Fruit fly (Drosophila melanogaster): ENCODE measurements around the gene ppk21.

The ppk21 gene

DNA sequence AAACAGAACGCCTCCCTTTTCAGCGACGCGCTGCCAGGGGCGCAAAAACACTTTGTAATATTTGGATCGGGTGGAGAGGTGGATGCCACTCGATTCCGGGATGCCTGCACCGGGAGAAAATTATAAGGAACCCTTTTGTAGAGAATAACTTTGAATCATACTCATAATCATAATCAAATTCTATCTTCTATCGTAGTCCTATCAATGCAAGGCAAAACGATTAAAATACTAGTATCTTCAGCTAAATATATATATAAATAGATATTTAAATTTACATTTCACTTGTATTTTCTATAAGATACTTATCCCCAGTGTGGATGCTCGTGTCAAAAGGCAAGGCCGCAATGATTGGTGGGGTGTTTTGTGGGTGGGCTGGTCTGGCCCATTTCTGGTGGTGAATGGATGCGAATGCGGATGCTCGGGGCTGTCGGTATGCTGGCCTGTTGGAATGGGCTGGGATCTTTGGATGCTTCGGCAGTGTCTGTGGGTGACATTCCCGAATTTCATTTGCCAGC lies 41.3 kb downstream of the ppk21 start:
- TF ChIP-seq Gug (GFP tag; IDR thresholded peaks at IDR 0.05), result no peak
- TF ChIP-seq CG6854 (GFP tag; optimal IDR thresholded peaks at IDR 0.05), result no peak
- no peak for TF ChIP-seq CG9139 (GFP tag; optimal IDR thresholded peaks at IDR 0.05)
- no peak for TF ChIP-seq CG8632 (GFP tag; optimal IDR thresholded peaks at IDR 0.05)
- no peak for TF ChIP-seq CG6163 (GFP tag; IDR thresholded peaks at IDR 0.05)
- no peak for TF ChIP-seq Hr39 (GFP tag; optimal IDR thresholded peaks at IDR 0.05)
- TF ChIP-seq fd85E (GFP tag; optimal IDR thresholded peaks at IDR 0.05), result no peak
- TF ChIP-seq dsx (GFP tag; optimal IDR thresholded peaks at IDR 0.05; ENCODE audit: poor library complexity, severe bottlenecking), result no peak
- no peak for TF ChIP-seq CG10631 (GFP tag; optimal IDR thresholded peaks at IDR 0.05)
- TF ChIP-seq achi (GFP tag; optimal IDR thresholded peaks at IDR 0.05), result no peak
- no peak for TF ChIP-seq Blimp-1 (GFP tag; optimal IDR thresholded peaks at IDR 0.05)
- TF ChIP-seq Sox15 (GFP tag; optimal IDR thresholded peaks at IDR 0.05), result no peak
- TF ChIP-seq Hr38 (GFP tag; optimal IDR thresholded peaks at IDR 0.05), result no peak
- no peak for TF ChIP-seq OdsH (GFP tag; optimal IDR thresholded peaks at IDR 0.05)
- no peak for TF ChIP-seq spab (GFP tag; optimal IDR thresholded peaks at IDR 0.05)
- no peak for TF ChIP-seq CG32006 (GFP tag; optimal IDR thresholded peaks at IDR 0.05)
- no peak for TF ChIP-seq CG11294 (GFP tag; IDR thresholded peaks at IDR 0.05)

DNA sequence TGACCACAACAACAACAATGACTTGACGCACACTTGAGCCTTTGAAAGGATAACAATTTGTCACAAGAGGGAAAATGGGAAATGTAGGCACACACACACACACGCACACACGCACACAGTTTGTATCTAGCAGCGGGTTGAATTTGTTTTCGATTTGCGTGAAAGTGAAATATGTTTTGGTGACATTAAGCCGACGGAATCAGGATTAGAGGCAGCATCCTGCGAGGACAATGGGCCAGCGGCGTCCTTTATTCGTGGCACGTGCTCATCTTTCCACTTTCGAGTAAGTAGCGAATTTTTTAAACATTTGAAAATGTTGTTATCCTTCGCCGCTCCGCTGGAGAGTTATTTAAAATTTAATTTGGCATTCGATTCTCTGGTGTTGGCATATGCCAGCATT lies 42.7 kb downstream of the ppk21 start:
- no peak for TF ChIP-seq acj6 (GFP tag; optimal IDR thresholded peaks at IDR 0.05)
- no peak for TF ChIP-seq CG31627 (GFP tag; optimal IDR thresholded peaks at IDR 0.05)
- no peak for TF ChIP-seq CG6276 (GFP tag; optimal IDR thresholded peaks at IDR 0.05)
- TF ChIP-seq CG32006 (GFP tag; optimal IDR thresholded peaks at IDR 0.05), result no peak
- TF ChIP-seq Hr4 (GFP tag; optimal IDR thresholded peaks at IDR 0.05), result no peak
- no peak for TF ChIP-seq Sox15 (GFP tag; optimal IDR thresholded peaks at IDR 0.05)
- no peak for TF ChIP-seq CG10631 (GFP tag; optimal IDR thresholded peaks at IDR 0.05)
- TF ChIP-seq svp (GFP tag), result no peak
- no peak for TF ChIP-seq CG8319 (GFP tag; optimal IDR thresholded peaks at IDR 0.05)
- no peak for TF ChIP-seq CG1621 (tag; optimal IDR thresholded peaks at IDR 0.05)

DNA sequence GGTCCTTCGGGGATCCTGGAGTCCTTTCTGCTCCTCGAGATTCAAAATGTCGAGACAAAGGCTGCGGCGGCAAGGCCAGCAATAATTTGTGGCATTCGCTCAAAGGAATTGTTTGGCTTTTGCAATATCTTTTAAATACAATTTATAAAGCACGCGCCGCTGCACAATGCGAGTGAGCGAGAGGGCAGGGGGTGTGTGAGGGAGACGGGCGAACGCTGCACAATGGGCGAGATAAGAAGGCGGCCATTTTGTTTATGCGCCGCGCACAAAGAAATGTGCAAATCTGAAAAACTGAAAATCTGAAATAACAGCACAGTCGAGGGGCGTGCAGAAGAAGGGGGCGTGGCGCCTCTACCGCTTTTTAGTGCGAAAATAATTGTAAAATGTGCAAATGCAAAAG lies 43.7 kb downstream of the ppk21 start:
- TF ChIP-seq CG3919 (GFP tag; optimal IDR thresholded peaks at IDR 0.05) (no peak), CG9139 (GFP tag; optimal IDR thresholded peaks at IDR 0.05) (no peak), Hr39 (GFP tag; optimal IDR thresholded peaks at IDR 0.05) (no peak), spab (GFP tag; optimal IDR thresholded peaks at IDR 0.05) (no peak), svp (GFP tag) (peak; percentile 4), CG6792 (GFP tag; optimal IDR thresholded peaks at IDR 0.05) (no peak), esn (GFP tag; optimal IDR thresholded peaks at IDR 0.05) (no peak), Sox14 (GFP tag; optimal IDR thresholded peaks at IDR 0.05) (peak; percentile 55)

DNA sequence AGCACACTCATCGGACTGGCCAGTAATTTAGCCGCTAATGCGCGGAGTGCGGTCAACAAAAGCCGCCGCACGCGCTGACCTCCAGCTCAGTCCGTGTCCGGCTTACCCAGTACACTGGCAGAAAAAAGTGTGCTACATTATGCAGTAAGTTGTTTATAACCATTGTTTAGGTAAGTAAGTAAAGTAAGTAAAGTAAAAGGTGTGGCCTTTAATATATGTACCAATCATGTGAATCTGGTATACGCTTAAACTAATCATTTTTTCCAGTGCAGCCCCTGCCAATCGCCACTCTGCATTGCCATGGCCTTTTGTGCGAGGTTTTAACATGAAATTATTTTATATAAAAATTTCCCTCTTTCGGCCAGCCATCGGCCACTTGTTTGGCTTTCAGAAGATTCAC lies 46.9 kb downstream of the ppk21 start:
- TF ChIP-seq Eip78C (GFP tag) (peak; percentile 13), Blimp-1 (GFP tag; optimal IDR thresholded peaks at IDR 0.05) (no peak)

DNA sequence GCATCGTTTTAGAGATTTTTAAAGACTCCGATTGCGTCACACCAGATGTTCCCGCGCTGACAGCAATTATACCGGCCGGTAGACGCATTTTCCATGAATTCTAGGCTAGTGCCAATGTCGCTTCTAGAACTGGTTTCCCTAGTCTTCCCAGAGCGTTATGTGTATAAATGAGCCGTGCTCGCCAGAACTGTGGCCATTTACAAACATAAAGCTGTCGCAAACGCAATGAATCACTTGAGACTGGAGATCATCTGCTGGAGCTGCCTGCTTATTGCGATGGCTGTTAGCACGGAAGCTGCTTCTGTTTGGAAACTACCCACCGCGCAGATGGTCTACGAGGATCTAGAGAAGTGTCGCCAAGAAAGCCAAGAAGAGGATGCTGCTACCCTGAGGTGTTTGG lies 49.7 kb downstream of the ppk21 start, which contains the start of gene Obp99d:
TSS of gene Obp99d (plus strand) at position 192 of the 400 bp plus-strand sequence.
- TF ChIP-seq CG3032 (tag; optimal IDR thresholded peaks at IDR 0.05), result no peak
- no peak for TF ChIP-seq eg (GFP tag; IDR thresholded peaks at IDR 0.05)
- TF ChIP-seq CG8119 (GFP tag; IDR thresholded peaks at IDR 0.05), result no peak
- no peak for TF ChIP-seq Smox (GFP tag; optimal IDR thresholded peaks at IDR 0.05)
- TF ChIP-seq Lpt (GFP tag; optimal IDR thresholded peaks at IDR 0.05), result no peak
- TF ChIP-seq CG6163 (GFP tag; IDR thresholded peaks at IDR 0.05), result no peak
- TF ChIP-seq CG11762 (GFP tag; optimal IDR thresholded peaks at IDR 0.05; ENCODE audit: insufficient read depth), result no peak
- no peak for TF ChIP-seq lz (GFP tag; optimal IDR thresholded peaks at IDR 0.05)
- no peak for TF ChIP-seq Hr39 (GFP tag; optimal IDR thresholded peaks at IDR 0.05)
- no peak for TF ChIP-seq CG8319 (GFP tag; optimal IDR thresholded peaks at IDR 0.05)

All from whole organism, prepupa.